Fruit fly (Drosophila melanogaster) whole organism, pupa: ENCODE measurements around the gene RhoGAP19D.

Experiments
- CG10348 ChIP-seq: fragments of 200-800 bp; sonication (Bioruptor generic); IDR thresholded peaks from 2 replicates; pipeline ENCODE4 v1.3.6; 2022; ENCODE audit warnings: missing biosample characterization, missing genetic modification characterization
- CG12605 ChIP-seq: fragments of 200-800 bp; sonication (Bioruptor generic); IDR thresholded peaks from 2 replicates; pipeline ENCODE4 v1.3.6; 2022; ENCODE audit warnings: missing biosample characterization, missing genetic modification characterization
- CG13204 ChIP-seq: fragments of 200-800 bp; sonication (Bioruptor generic); optimal IDR thresholded peaks from 2 replicates; lab custom pipeline; 2018; ENCODE audit warnings: missing biosample characterization, mild to moderate bottlenecking, missing genetic modification characterization, moderate library complexity
- CG14655 ChIP-seq: fragments of 200-800 bp; sonication (Bioruptor generic); optimal IDR thresholded peaks from 3 replicates; lab custom pipeline; 2017; ENCODE audit warnings: mild to moderate bottlenecking, missing biosample characterization, missing genetic modification reagents, missing genetic modification characterization
- CG15710 ChIP-seq: fragments of 200-800 bp; sonication (Bioruptor generic); optimal IDR thresholded peaks from 2 replicates; lab custom pipeline; 2018; ENCODE audit warnings: missing biosample characterization, mild to moderate bottlenecking, missing genetic modification characterization, moderate library complexity
- CG17806 ChIP-seq: fragments of 200-800 bp; sonication (Bioruptor generic); optimal IDR thresholded peaks from 2 replicates; lab custom pipeline; 2018; ENCODE audit warnings: missing biosample characterization, mild to moderate bottlenecking, missing genetic modification characterization, moderate library complexity
- CG32121 ChIP-seq: fragments of 200-800 bp; sonication (Bioruptor generic); IDR thresholded peaks from 2 replicates; pipeline ENCODE4 v1.3.6; 2022; ENCODE audit warnings: missing biosample characterization, missing genetic modification characterization
- CG34367 ChIP-seq: fragments of 200-800 bp; sonication (Bioruptor generic); optimal IDR thresholded peaks from 2 replicates; lab custom pipeline; 2018; ENCODE audit warnings: missing biosample characterization, mild to moderate bottlenecking, missing genetic modification characterization
- CG4496 ChIP-seq: fragments of 200-800 bp; sonication (Bioruptor generic); IDR thresholded peaks from 3 replicates; pipeline ENCODE4 v1.3.6; 2022; ENCODE audit warnings: missing biosample characterization, missing genetic modification characterization
- CG8159 ChIP-seq: fragments of 200-800 bp; sonication (Bioruptor generic); optimal IDR thresholded peaks from 3 replicates; lab custom pipeline; 2018; ENCODE audit warnings: missing biosample characterization, mild to moderate bottlenecking, missing genetic modification characterization, moderate library complexity
- CG8301 ChIP-seq: fragments of 200-800 bp; sonication (Bioruptor generic); optimal IDR thresholded peaks from 2 replicates; lab custom pipeline; 2018; ENCODE audit warnings: missing biosample characterization, mild to moderate bottlenecking, missing genetic modification characterization
- CG9948 ChIP-seq: fragments of 200-800 bp; sonication (Bioruptor generic); optimal IDR thresholded peaks from 2 replicates; lab custom pipeline; 2018; ENCODE audit warnings: missing biosample characterization, mild to moderate bottlenecking, missing genetic modification characterization, moderate library complexity
- D1 ChIP-seq: fragments of 200-800 bp; sonication (Bioruptor generic); optimal IDR thresholded peaks from 2 replicates; lab custom pipeline; 2018; ENCODE audit warnings: missing biosample characterization, mild to moderate bottlenecking, missing genetic modification characterization, moderate library complexity
- EcR ChIP-seq: fragments of 200-800 bp; sonication (Bioruptor generic); optimal IDR thresholded peaks from 3 replicates; lab custom pipeline; 2019; ENCODE audit warnings: missing biosample characterization, missing genetic modification characterization, mild to moderate bottlenecking, moderate library complexity, missing genetic modification reagents
- Ets98B ChIP-seq: fragments of 200-800 bp; sonication (Bioruptor generic); IDR thresholded peaks from 2 replicates; pipeline ENCODE4 v1.3.6; 2022; ENCODE audit warnings: missing biosample characterization, missing genetic modification characterization
- Pif1A ChIP-seq: fragments of 200-800 bp; sonication (Bioruptor generic); optimal IDR thresholded peaks from 3 replicates; lab custom pipeline; 2016; ENCODE audit warnings: missing biosample characterization, missing genetic modification characterization
- Pif1B ChIP-seq: fragments of 200-800 bp; sonication (Bioruptor generic); optimal IDR thresholded peaks from 3 replicates; lab custom pipeline; 2016; ENCODE audit warnings: missing biosample characterization, missing genetic modification characterization
- Snoo ChIP-seq: fragments of 200-800 bp; sonication (Bioruptor generic); optimal IDR thresholded peaks from 3 replicates; lab custom pipeline; 2017; ENCODE audit warnings: missing biosample characterization, mild to moderate bottlenecking, missing genetic modification characterization, inconsistent platforms
- fd96Ca ChIP-seq: fragments of 200-800 bp; sonication (Bioruptor generic); IDR thresholded peaks from 3 replicates; pipeline ENCODE4 v1.3.6; 2022; ENCODE audit warnings: missing biosample characterization, missing genetic modification characterization
- gl ChIP-seq: fragments of 200-800 bp; sonication (Bioruptor generic); optimal IDR thresholded peaks from 2 replicates; lab custom pipeline; 2018; ENCODE audit warnings: missing biosample characterization, mild to moderate bottlenecking, missing genetic modification characterization
- rn ChIP-seq: fragments of 200-800 bp; sonication (Bioruptor generic); IDR thresholded peaks from 2 replicates; pipeline ENCODE4 v1.3.6; 2022; ENCODE audit warnings: missing biosample characterization, missing genetic modification characterization

RhoGAP19D gene

dm6 chrX:20519049-20519448 lies 8.6 kb upstream of the RhoGAP19D start:
- TF ChIP-seq EcR (GFP tag; lab: Kevin White, UChicago) (no peak), CG14655 (GFP tag; lab: Kevin White, UChicago) (peak; percentile 69), CG12605 (GFP tag; lab: Robert Waterston, UW) (peak; percentile 55; the same call in 1 of the 2 replicates), CG8159 (tag; lab: Kevin White, UChicago) (peak; percentile 67), CG32121 (GFP tag; lab: Robert Waterston, UW) (peak; percentile 75), Pif1B (GFP tag; lab: Kevin White, UChicago) (no peak), CG34367 (tag; lab: Kevin White, UChicago) (peak; percentile 59), Ets98B (GFP tag; lab: Robert Waterston, UW) (peak; percentile 80), Pif1A (GFP tag; lab: Kevin White, UChicago) (peak; percentile 63), CG4496 (GFP tag; lab: Robert Waterston, UW) (peak; percentile 86), gl (tag; lab: Kevin White, UChicago) (no peak), D1 (tag; lab: Kevin White, UChicago) (no peak), CG15710 (tag; lab: Kevin White, UChicago) (peak; percentile 67), fd96Ca (GFP tag; lab: Robert Waterston, UW) (peak; percentile 82), CG17806 (tag; lab: Kevin White, UChicago) (peak; percentile 52), CG13204 (GFP tag; lab: Kevin White, UChicago) (no peak), Snoo (tag; lab: Kevin White, UChicago) (peak; percentile 74), CG8301 (tag; lab: Kevin White, UChicago) (peak; percentile 57), rn (GFP tag; lab: Robert Waterston, UW) (no peak), CG9948 (tag; lab: Kevin White, UChicago) (peak; percentile 48), CG10348 (GFP tag; lab: Robert Waterston, UW) (no peak)
- TF ChIP-seq, all 21 proteins: peak for 14

- no peak for TF ChIP-seq CG14655 (GFP tag; lab: Kevin White, UChicago)
- TF ChIP-seq CG4496 (GFP tag; lab: Robert Waterston, UW), result no peak
- TF ChIP-seq CG15710 (tag; lab: Kevin White, UChicago), result no peak
Measured at dm6 chrX:20518210-20518609, 7.7 kb upstream of the RhoGAP19D start.

- 0 out of 2 replicates have a peak, but pooled peaks have one; percentile 45 for TF ChIP-seq CG12605 (GFP tag; lab: Robert Waterston, UW)
- peak; percentile 27 for TF ChIP-seq Snoo (tag; lab: Kevin White, UChicago)
- TF ChIP-seq gl (tag; lab: Kevin White, UChicago), result peak; percentile 44
- TF ChIP-seq CG17806 (tag; lab: Kevin White, UChicago), result peak; percentile 24
- peak; percentile 82 for TF ChIP-seq fd96Ca (GFP tag; lab: Robert Waterston, UW)
- no peak for TF ChIP-seq rn (GFP tag; lab: Robert Waterston, UW)
- no peak for TF ChIP-seq CG13204 (GFP tag; lab: Kevin White, UChicago)
- no peak for TF ChIP-seq CG10348 (GFP tag; lab: Robert Waterston, UW)
- TF ChIP-seq CG15710 (tag; lab: Kevin White, UChicago), result peak; percentile 48
- TF ChIP-seq D1 (tag; lab: Kevin White, UChicago), result no peak
- TF ChIP-seq EcR (GFP tag; lab: Kevin White, UChicago), result peak; percentile 86
- TF ChIP-seq CG8159 (tag; lab: Kevin White, UChicago), result peak; percentile 55
- TF ChIP-seq Pif1B (GFP tag; lab: Kevin White, UChicago), result peak; percentile 24
- peak; percentile 71 for TF ChIP-seq Ets98B (GFP tag; lab: Robert Waterston, UW)
- peak; percentile 56; the same call in 1 of the 2 replicates for TF ChIP-seq CG32121 (GFP tag; lab: Robert Waterston, UW)
- TF ChIP-seq CG9948 (tag; lab: Kevin White, UChicago), result peak; percentile 5
- TF ChIP-seq Pif1A (GFP tag; lab: Kevin White, UChicago), result peak; percentile 53
- peak; percentile 38 for TF ChIP-seq CG14655 (GFP tag; lab: Kevin White, UChicago)
- peak; percentile 33 for TF ChIP-seq CG34367 (tag; lab: Kevin White, UChicago)
- TF ChIP-seq CG8301 (tag; lab: Kevin White, UChicago), result peak; percentile 35
- peak; percentile 81 for TF ChIP-seq CG4496 (GFP tag; lab: Robert Waterston, UW)
Measured at dm6 chrX:20511382-20511853, 924 bp upstream of the RhoGAP19D start, which contains the start of gene CG1812. Gene CG1812 (plus strand): TSS chrX:20511544.

- TF ChIP-seq CG32121 (GFP tag; lab: Robert Waterston, UW), result 0 out of 2 replicates have a peak, but pooled peaks have one; percentile 10
- no peak for TF ChIP-seq D1 (tag; lab: Kevin White, UChicago)
- no peak for TF ChIP-seq CG17806 (tag; lab: Kevin White, UChicago)
- no peak; the same call in 1 of the 2 replicates for TF ChIP-seq CG12605 (GFP tag; lab: Robert Waterston, UW)
- TF ChIP-seq Snoo (tag; lab: Kevin White, UChicago), result peak; percentile 42
- no peak for TF ChIP-seq CG9948 (tag; lab: Kevin White, UChicago)
- no peak for TF ChIP-seq gl (tag; lab: Kevin White, UChicago)
- TF ChIP-seq Pif1A (GFP tag; lab: Kevin White, UChicago), result peak; percentile 26
- TF ChIP-seq CG13204 (GFP tag; lab: Kevin White, UChicago), result no peak
- no peak for TF ChIP-seq Ets98B (GFP tag; lab: Robert Waterston, UW)
- no peak for TF ChIP-seq CG8301 (tag; lab: Kevin White, UChicago)
- no peak for TF ChIP-seq CG15710 (tag; lab: Kevin White, UChicago)
- 0 out of 3 replicates have a peak, but pooled peaks have one; percentile 32 for TF ChIP-seq fd96Ca (GFP tag; lab: Robert Waterston, UW)
- TF ChIP-seq CG14655 (GFP tag; lab: Kevin White, UChicago), result no peak
- TF ChIP-seq rn (GFP tag; lab: Robert Waterston, UW), result no peak
- TF ChIP-seq CG34367 (tag; lab: Kevin White, UChicago), result no peak
- TF ChIP-seq CG10348 (GFP tag; lab: Robert Waterston, UW), result no peak
- TF ChIP-seq CG4496 (GFP tag; lab: Robert Waterston, UW), result no peak
- no peak for TF ChIP-seq EcR (GFP tag; lab: Kevin White, UChicago)
- no peak for TF ChIP-seq CG8159 (tag; lab: Kevin White, UChicago)
- no peak for TF ChIP-seq Pif1B (GFP tag; lab: Kevin White, UChicago)
Measured at dm6 chrX:20509535-20510424, 714 bp downstream of the RhoGAP19D start.
